Worm (Caenorhabditis elegans): ENCODE results near the gene T20B5.2.

The T20B5.2 gene

ce11 chrX:9372987-9373386, 42.0 kb downstream of the T20B5.2 start:
- TF ChIP-seq ztf-11 (tag; optimal IDR thresholded peaks at IDR 0.05): peak in 1 of 2 experiments; percentile 18
- no peak for TF ChIP-seq unc-86 (tag; optimal IDR thresholded peaks at IDR 0.05)
- TF ChIP-seq aha-1 (tag; optimal IDR thresholded peaks at IDR 0.05): no peak
- peak; percentile 64 for TF ChIP-seq nhr-71 (tag; optimal IDR thresholded peaks at IDR 0.05)
- no peak for TF ChIP-seq egl-27 (tag; optimal IDR thresholded peaks at IDR 0.05)
- peak; percentile 63 for TF ChIP-seq nhr-85 (tag)
- TF ChIP-seq C04F5.9 (tag; optimal IDR thresholded peaks at IDR 0.05): no peak
- no peak for TF ChIP-seq fkh-10 (GFP tag; optimal IDR thresholded peaks at IDR 0.05)
- no peak for TF ChIP-seq egl-13 (tag; optimal IDR thresholded peaks at IDR 0.05)
- TF ChIP-seq vab-15 (tag; optimal IDR thresholded peaks at IDR 0.05): no peak
- TF ChIP-seq efl-1 (optimal IDR thresholded peaks at IDR 0.05): no peak
- TF ChIP-seq efl-1 (GFP tag; optimal IDR thresholded peaks at IDR 0.05 in 1 of 2): no peak
- no peak for TF ChIP-seq fkh-4 (tag; optimal IDR thresholded peaks at IDR 0.05; ENCODE audit: borderline replicate concordance)
- no peak for TF ChIP-seq fos-1 (tag; optimal IDR thresholded peaks at IDR 0.05)
- TF ChIP-seq ceh-63 (GFP tag; optimal IDR thresholded peaks at IDR 0.05): no peak
- no peak for TF ChIP-seq F16B12.6 (tag; optimal IDR thresholded peaks at IDR 0.05)
- TF ChIP-seq grh-1 (GFP tag; IDR thresholded peaks at IDR 0.05): no peak
- TF ChIP-seq aly-2 (tag; optimal IDR thresholded peaks at IDR 0.05): no peak
- no peak for TF ChIP-seq tlp-1 (tag; optimal IDR thresholded peaks at IDR 0.05)
- TF ChIP-seq lin-39 (tag; optimal IDR thresholded peaks at IDR 0.05): no peak
- no peak for TF ChIP-seq ceh-90 (tag; optimal IDR thresholded peaks at IDR 0.05)
- TF ChIP-seq xbp-1 (tag; optimal IDR thresholded peaks at IDR 0.05): peak; percentile 41
- TF ChIP-seq pax-3 (tag; optimal IDR thresholded peaks at IDR 0.05): no peak
- TF ChIP-seq nhr-47 (tag; optimal IDR thresholded peaks at IDR 0.05): peak; percentile 61
- peak; percentile 52 for TF ChIP-seq lin-14 (GFP tag; optimal IDR thresholded peaks at IDR 0.05)
- TF ChIP-seq snu-23 (GFP tag; optimal IDR thresholded peaks at IDR 0.05): peak; percentile 69
- TF ChIP-seq fkh-8 (tag; optimal IDR thresholded peaks at IDR 0.05): peak; percentile 9
- TF ChIP-seq snpc-4 (tag; optimal IDR thresholded peaks at IDR 0.05): no peak
- no peak for TF ChIP-seq pag-3 (tag; optimal IDR thresholded peaks at IDR 0.05; ENCODE audit: borderline replicate concordance, insufficient read depth)
- no peak for TF ChIP-seq zag-1 (tag; optimal IDR thresholded peaks at IDR 0.05)
- TF ChIP-seq nhr-84 (tag; optimal IDR thresholded peaks at IDR 0.05): no peak
- peak in 1 of 2 experiments; percentile 53 for TF ChIP-seq mdl-1 (tag; optimal IDR thresholded peaks at IDR 0.05)
- TF ChIP-seq elt-2 (tag; optimal IDR thresholded peaks at IDR 0.05): no peak
- TF ChIP-seq unc-130 (tag; optimal IDR thresholded peaks at IDR 0.05): no peak
- no peak for TF ChIP-seq ces-1 (GFP tag; optimal IDR thresholded peaks at IDR 0.05)
- no peak for TF ChIP-seq ama-1 (optimal IDR thresholded peaks at IDR 0.05)
- peak in 1 of 2 experiments; percentile 25 for TF ChIP-seq lsy-2 (tag; optimal IDR thresholded peaks at IDR 0.05)
- no peak for TF ChIP-seq sup-37 (GFP tag; optimal IDR thresholded peaks at IDR 0.05)
- no peak for TF ChIP-seq sox-4 (tag; optimal IDR thresholded peaks at IDR 0.05)
- no peak for TF ChIP-seq ets-5 (GFP tag; IDR thresholded peaks at IDR 0.05)
- no peak for TF ChIP-seq skn-1 (tag; optimal IDR thresholded peaks at IDR 0.05)
- no peak for TF ChIP-seq C34B4.2 (tag; optimal IDR thresholded peaks at IDR 0.05)
- TF ChIP-seq ceh-8 (GFP tag; optimal IDR thresholded peaks at IDR 0.05): no peak
- TF ChIP-seq mep-1 (tag; optimal IDR thresholded peaks at IDR 0.05): peak; percentile 46
- no peak for TF ChIP-seq alr-1 (tag; optimal IDR thresholded peaks at IDR 0.05; ENCODE audit: borderline replicate concordance)
- peak in 1 of 2 experiments; percentile 56 for TF ChIP-seq lin-35 (GFP tag; optimal IDR thresholded peaks at IDR 0.05)
- no peak for TF ChIP-seq dpl-1 (GFP tag; optimal IDR thresholded peaks at IDR 0.05)
- no peak for TF ChIP-seq mef-2 (tag; optimal IDR thresholded peaks at IDR 0.05)
- TF ChIP-seq nhr-11 (tag; optimal IDR thresholded peaks at IDR 0.05): no peak
- TF ChIP-seq zip-4 (GFP tag; optimal IDR thresholded peaks at IDR 0.05): peak; percentile 16
- TF ChIP-seq isw-1 (GFP tag; IDR thresholded peaks at IDR 0.05): no peak
- no peak for TF ChIP-seq ceh-88 (GFP tag; IDR thresholded peaks at IDR 0.05)
- no peak for TF ChIP-seq pqm-1 (tag; optimal IDR thresholded peaks at IDR 0.05)
- TF ChIP-seq ceh-82 (tag; optimal IDR thresholded peaks at IDR 0.05): peak; percentile 12 to 44 (median 19)

Data from whole organism, L1 larva.